Fruit fly (Drosophila melanogaster) whole organism, prepupa: Measurements from ENCODE around the gene CG31106.

Experiments used
- Blimp-1 ChIP-seq: fragments of 200-800 bp; sonication (Bioruptor generic); optimal IDR thresholded peaks from 3 replicates; lab custom pipeline; 2017; ENCODE audit warnings: missing biosample characterization, missing genetic modification characterization, mild to moderate bottlenecking, moderate library complexity, missing genetic modification reagents
- CG10631 ChIP-seq: fragments of 200-800 bp; sonication (Bioruptor generic); optimal IDR thresholded peaks from 2 replicates; lab custom pipeline; 2016; ENCODE audit warnings: missing biosample characterization, missing genetic modification characterization
- CG11762 ChIP-seq: fragments of 200-800 bp; sonication (Bioruptor generic); optimal IDR thresholded peaks from 3 replicates; lab custom pipeline; 2016; ENCODE audit warnings: missing biosample characterization, missing genetic modification characterization; ENCODE audit not compliant: insufficient read depth
- CG1621 ChIP-seq: fragments of 200-800 bp; sonication (Bioruptor generic); optimal IDR thresholded peaks from 3 replicates; lab custom pipeline; 2018; ENCODE audit warnings: missing biosample characterization, mild to moderate bottlenecking, missing genetic modification characterization
- CG16779 ChIP-seq: fragments of 200-800 bp; sonication (Bioruptor generic); optimal IDR thresholded peaks from 3 replicates; lab custom pipeline; 2017; ENCODE audit warnings: missing biosample characterization, mild to moderate bottlenecking, missing genetic modification characterization
- CG4318 ChIP-seq: fragments of 200-800 bp; sonication (Bioruptor generic); optimal IDR thresholded peaks from 3 replicates; lab custom pipeline; 2017; ENCODE audit warnings: missing biosample characterization, mild to moderate bottlenecking, missing genetic modification characterization
- CG6792 ChIP-seq: fragments of 200-800 bp; sonication (Bioruptor generic); optimal IDR thresholded peaks from 3 replicates; lab custom pipeline; 2016; ENCODE audit warnings: missing biosample characterization, missing genetic modification characterization
- CG6808 ChIP-seq: fragments of 200-800 bp; sonication (Bioruptor generic); optimal IDR thresholded peaks from 3 replicates; lab custom pipeline; 2017; ENCODE audit warnings: missing biosample characterization, missing genetic modification characterization, mild to moderate bottlenecking, moderate library complexity, missing genetic modification reagents
- CG8632 ChIP-seq: fragments of 200-800 bp; sonication (Bioruptor generic); optimal IDR thresholded peaks from 3 replicates; lab custom pipeline; 2016; ENCODE audit warnings: missing biosample characterization, missing genetic modification characterization
- Hr4 ChIP-seq: fragments of 200-800 bp; sonication (Bioruptor generic); optimal IDR thresholded peaks from 3 replicates; lab custom pipeline; 2016; ENCODE audit warnings: missing biosample characterization, missing genetic modification characterization
- Sox15 ChIP-seq: fragments of 200-800 bp; sonication (Bioruptor generic); optimal IDR thresholded peaks from 3 replicates; lab custom pipeline; 2016; ENCODE audit warnings: missing biosample characterization, missing genetic modification characterization
- pdm3 ChIP-seq: fragments of 200-800 bp; sonication (Bioruptor generic); optimal IDR thresholded peaks from 3 replicates; lab custom pipeline; 2016; ENCODE audit warnings: missing biosample characterization, missing genetic modification characterization

DNA sequence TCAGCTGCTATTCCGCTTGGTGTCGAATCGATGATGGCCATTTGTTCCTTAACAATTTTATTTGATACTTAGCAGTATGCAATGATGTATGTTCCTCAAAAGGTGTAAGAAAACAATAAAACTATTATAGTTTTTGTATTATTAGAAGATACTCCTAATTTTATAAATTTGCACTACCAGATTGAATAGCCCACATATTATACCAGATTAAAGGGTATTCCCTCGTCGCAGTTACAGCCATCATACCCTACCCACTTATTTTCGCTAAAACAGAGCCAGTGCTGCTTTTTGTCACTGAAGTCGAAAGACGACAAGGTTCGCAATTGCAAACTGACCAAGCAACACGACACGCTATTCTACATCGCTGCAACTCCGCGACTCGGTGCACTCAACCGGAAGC is 38.7 kb upstream of the CG31106 start:
- TF ChIP-seq Hr4 (GFP tag; lab: Kevin White, UChicago), result no peak
- TF ChIP-seq CG1621 (tag; lab: Kevin White, UChicago), result no peak
- no peak for TF ChIP-seq Blimp-1 (GFP tag; lab: Kevin White, UChicago)
- no peak for TF ChIP-seq CG8632 (GFP tag; lab: Kevin White, UChicago)
- TF ChIP-seq CG6792 (GFP tag; lab: Kevin White, UChicago), result no peak
- no peak for TF ChIP-seq CG16779 (tag; lab: Kevin White, UChicago)
- no peak for TF ChIP-seq CG10631 (GFP tag; lab: Kevin White, UChicago)
- no peak for TF ChIP-seq pdm3 (GFP tag; lab: Kevin White, UChicago)
- TF ChIP-seq CG4318 (GFP tag; lab: Kevin White, UChicago), result no peak
- TF ChIP-seq Sox15 (GFP tag; lab: Kevin White, UChicago), result no peak
- no peak for TF ChIP-seq CG6808 (GFP tag; lab: Kevin White, UChicago)
- TF ChIP-seq CG11762 (GFP tag; lab: Kevin White, UChicago), result no peak
